Worm (Caenorhabditis elegans) whole organism, L4 larva: ENCODE data around the gene pro-1.

Experiments
- D1046.2 ChIP-seq: fragments of 200-800 bp; sonication (Bioruptor generic); IDR thresholded peaks from 2 replicates; pipeline ENCODE4 v1.3.6; 2022; ENCODE audit warnings: missing genetic modification characterization, missing compliant biosample characterization
- F10B5.3 ChIP-seq: sonication (generic microtip); optimal IDR thresholded peaks from 2 replicates; lab custom pipeline; 2016; ENCODE audit warnings: mild to moderate bottlenecking, missing genetic modification characterization, missing compliant biosample characterization
- F37D6.2 ChIP-seq: sonication (generic microtip); optimal IDR thresholded peaks from 2 replicates; lab custom pipeline; 2016; ENCODE audit warnings: mild to moderate bottlenecking, missing genetic modification characterization, missing compliant biosample characterization
- F44E2.7 ChIP-seq: fragments of 200-800 bp; sonication (Bioruptor generic); IDR thresholded peaks from 2 replicates; pipeline ENCODE4 v2.1.2; 2022; ENCODE audit warnings: missing genetic modification characterization, missing compliant biosample characterization
- F49E8.2 ChIP-seq: sonication (generic microtip); optimal IDR thresholded peaks from 2 replicates; lab custom pipeline; 2016; ENCODE audit warnings: missing compliant biosample characterization, mild to moderate bottlenecking, missing genetic modification characterization, borderline replicate concordance
- T26A8.4 ChIP-seq: fragments of 200-800 bp; sonication (Bioruptor generic); IDR thresholded peaks from 2 replicates; pipeline ENCODE4 v1.3.6; 2022; ENCODE audit warnings: missing genetic modification characterization, missing compliant biosample characterization
- Y105C5A.15 ChIP-seq: fragments of 200-800 bp; sonication (Bioruptor generic); IDR thresholded peaks from 2 replicates; pipeline ENCODE4 v1.3.6; 2022; ENCODE audit warnings: missing genetic modification characterization, missing compliant biosample characterization
- Y48G9A.11 ChIP-seq: fragments of 200-800 bp; sonication (Bioruptor generic); IDR thresholded peaks from 2 replicates; pipeline ENCODE4 v1.3.6; 2022; ENCODE audit warnings: missing genetic modification reagents, missing genetic modification characterization, missing compliant biosample characterization
- Y5F2A.4 ChIP-seq: fragments of 200-800 bp; sonication (Bioruptor generic); optimal IDR thresholded peaks from 2 replicates; lab custom pipeline; 2018; ENCODE audit warnings: mild to moderate bottlenecking, missing genetic modification characterization, missing compliant biosample characterization
- ZK337.2 ChIP-seq: fragments of 200-800 bp; sonication (Bioruptor generic); IDR thresholded peaks from 2 replicates; pipeline ENCODE4 v1.3.6; 2022; ENCODE audit warnings: missing genetic modification reagents, missing genetic modification characterization, missing compliant biosample characterization
- aha-1 ChIP-seq: fragments of 150-350 bp; peaks from one replicate; lab custom pipeline; 2014; ENCODE audit warnings: missing biosample characterization, missing genetic modification characterization
- aly-2 ChIP-seq: sonication (generic microtip); optimal IDR thresholded peaks from 2 replicates; lab custom pipeline; 2018; ENCODE audit warnings: missing biosample characterization, missing genetic modification characterization
- ama-1 ChIP-seq: fragments of 150-350 bp; optimal IDR thresholded peaks from 2 replicates; lab custom pipeline; 2014; ENCODE audit warnings: inconsistent platforms, mixed read lengths
- ceh-20 ChIP-seq: fragments of 200-800 bp; sonication (Bioruptor generic); IDR thresholded peaks from 2 replicates; pipeline ENCODE4 v1.3.6; 2022; ENCODE audit warnings: missing genetic modification reagents, missing genetic modification characterization, missing compliant biosample characterization
- cey-2 ChIP-seq: sonication (generic microtip); optimal IDR thresholded peaks from 3 replicates; lab custom pipeline; 2017; ENCODE audit warnings: missing genetic modification characterization, mild to moderate bottlenecking, missing compliant biosample characterization, antibody characterized with exemption, borderline replicate concordance; ENCODE audit not compliant: insufficient read depth
- ctbp-1 ChIP-seq: fragments of 200-800 bp; sonication (Bioruptor generic); IDR thresholded peaks from 2 replicates; pipeline ENCODE4 v1.3.6; 2022; ENCODE audit warnings: missing genetic modification reagents, missing genetic modification characterization, missing compliant biosample characterization
- daf-16 ChIP-seq, 3 experiments: sonication (generic microtip); optimal IDR thresholded peaks; 2 replicates each; lab custom pipeline; 2016 to 2017; ENCODE audit warnings: missing genetic modification characterization in 3 of 3, missing genetic modification reagents in 3 of 3, mild to moderate bottlenecking in 2 of 3, missing compliant biosample characterization in 2 of 3, missing biosample characterization in 1 of 3, moderate library complexity in 1 of 3
- daf-8 ChIP-seq: fragments of 200-800 bp; sonication (Bioruptor generic); IDR thresholded peaks from 2 replicates; pipeline ENCODE4 v1.3.6; 2022; ENCODE audit warnings: missing genetic modification characterization, missing compliant biosample characterization
- dmd-8 ChIP-seq: fragments of 200-800 bp; sonication (Bioruptor generic); IDR thresholded peaks from 2 replicates; pipeline ENCODE4 v1.3.6; 2022; ENCODE audit warnings: missing genetic modification characterization, missing compliant biosample characterization
- dmd-9 ChIP-seq: fragments of 200-800 bp; sonication (Bioruptor generic); IDR thresholded peaks from 2 replicates; pipeline ENCODE4 v1.3.6; 2022; ENCODE audit warnings: missing genetic modification reagents, missing genetic modification characterization, missing compliant biosample characterization
- dpl-1 ChIP-seq: fragments of 150-350 bp; optimal IDR thresholded peaks from 2 replicates; lab custom pipeline; 2014; ENCODE audit warnings: missing biosample characterization, missing genetic modification reagents, missing genetic modification characterization
- egl-27 ChIP-seq: sonication (generic microtip); optimal IDR thresholded peaks from 3 replicates; lab custom pipeline; 2017; ENCODE audit warnings: missing biosample characterization, missing genetic modification reagents, missing genetic modification characterization
- egl-43 ChIP-seq: fragments of 200-800 bp; sonication (Bioruptor generic); IDR thresholded peaks from 2 replicates; pipeline ENCODE4 v1.3.6; 2022; ENCODE audit warnings: missing genetic modification reagents, missing genetic modification characterization, missing compliant biosample characterization
- fkh-10 ChIP-seq: fragments of 150-350 bp; optimal IDR thresholded peaks from 2 replicates; lab custom pipeline; 2014; ENCODE audit warnings: missing biosample characterization, missing genetic modification reagents, missing genetic modification characterization
- fos-1 ChIP-seq: fragments of 150-350 bp; optimal IDR thresholded peaks from 2 replicates; lab custom pipeline; 2014; ENCODE audit warnings: missing biosample characterization, missing genetic modification characterization
- hif-1 ChIP-seq, 2 experiments: sonication (generic microtip); optimal IDR thresholded peaks; 2 replicates each; lab custom pipeline; 2016 to 2017; ENCODE audit warnings: missing compliant biosample characterization in 2 of 2, missing genetic modification characterization in 2 of 2, missing genetic modification reagents in 2 of 2, missing genotype in 2 of 2, mild to moderate bottlenecking in 1 of 2
- hlh-11 ChIP-seq: fragments of 200-800 bp; sonication (Bioruptor generic); optimal IDR thresholded peaks from 2 replicates; lab custom pipeline; 2018; ENCODE audit warnings: mild to moderate bottlenecking, missing genetic modification characterization, missing compliant biosample characterization
- hlh-30 ChIP-seq: sonication (generic microtip); optimal IDR thresholded peaks from 2 replicates; lab custom pipeline; 2017; ENCODE audit warnings: antibody characterized with exemption, mild to moderate bottlenecking, missing genetic modification characterization, missing compliant biosample characterization; ENCODE audit not compliant: insufficient read depth
- lin-1 ChIP-seq: fragments of 200-800 bp; sonication (Bioruptor generic); IDR thresholded peaks from 2 replicates; pipeline ENCODE4 v1.3.6; 2022; ENCODE audit warnings: missing genetic modification reagents, missing genetic modification characterization, missing compliant biosample characterization
- lin-13 ChIP-seq: fragments of 150-350 bp; optimal IDR thresholded peaks from 2 replicates; lab custom pipeline; 2014; ENCODE audit warnings: missing biosample characterization, missing genetic modification reagents, missing genetic modification characterization
- lin-29 ChIP-seq: fragments of 200-800 bp; sonication (Bioruptor generic); IDR thresholded peaks from 2 replicates; pipeline ENCODE4 v1.3.6; 2022; ENCODE audit warnings: missing genetic modification reagents, missing genetic modification characterization, missing compliant biosample characterization
- lir-3 ChIP-seq: sonication (generic microtip); optimal IDR thresholded peaks from 2 replicates; lab custom pipeline; 2016; ENCODE audit warnings: mild to moderate bottlenecking, missing genetic modification characterization, missing compliant biosample characterization
- lsy-2 ChIP-seq, 2 experiments: fragments of 150-350 bp in 1 of 2; sonication (generic microtip) in 1 of 2; optimal IDR thresholded peaks; 2 replicates each; lab custom pipeline; 2014 to 2017; ENCODE audit warnings: missing biosample characterization in 2 of 2, missing genetic modification characterization in 2 of 2
- madf-9 ChIP-seq: fragments of 200-800 bp; sonication (Bioruptor generic); conservative IDR thresholded peaks from 2 replicates; pipeline ENCODE4 v1.3.6; 2022; ENCODE audit warnings: missing genetic modification reagents, missing genetic modification characterization, missing compliant biosample characterization
- mes-2 ChIP-seq: sonication (generic microtip); optimal IDR thresholded peaks from 2 replicates; lab custom pipeline; 2016; ENCODE audit warnings: missing genotype, mild to moderate bottlenecking, missing genetic modification characterization, missing compliant biosample characterization; ENCODE audit not compliant: poor library complexity, severe bottlenecking
- mxl-3 ChIP-seq: fragments of 200-800 bp; sonication (Bioruptor generic); optimal IDR thresholded peaks from 2 replicates; lab custom pipeline; 2018; ENCODE audit warnings: mild to moderate bottlenecking, missing genetic modification characterization, missing compliant biosample characterization
- nhr-11 ChIP-seq: fragments of 150-350 bp; optimal IDR thresholded peaks from 2 replicates; lab custom pipeline; 2014; ENCODE audit warnings: missing biosample characterization, missing genetic modification characterization
- nhr-237 ChIP-seq: sonication (generic microtip); optimal IDR thresholded peaks from 2 replicates; lab custom pipeline; 2017; ENCODE audit warnings: missing biosample characterization, missing genetic modification characterization
- nhr-28 ChIP-seq: fragments of 150-350 bp; optimal IDR thresholded peaks from 2 replicates; lab custom pipeline; 2014; ENCODE audit warnings: missing biosample characterization, missing genetic modification characterization
- nhr-41 ChIP-seq: fragments of 200-800 bp; sonication (Bioruptor generic); IDR thresholded peaks from 2 replicates; pipeline ENCODE4 v1.3.6; 2022; ENCODE audit warnings: missing genetic modification reagents, missing genetic modification characterization, missing compliant biosample characterization
- nhr-42 ChIP-seq: fragments of 200-800 bp; sonication (Bioruptor generic); IDR thresholded peaks from 2 replicates; pipeline ENCODE4 v1.3.6; 2022; ENCODE audit warnings: missing genetic modification characterization, missing compliant biosample characterization
- nhr-48 ChIP-seq: sonication (generic microtip); optimal IDR thresholded peaks from 2 replicates; lab custom pipeline; 2016; ENCODE audit warnings: mild to moderate bottlenecking, missing genetic modification characterization, missing compliant biosample characterization
- nhr-6 ChIP-seq: fragments of 150-350 bp; optimal IDR thresholded peaks from 2 replicates; lab custom pipeline; 2014; ENCODE audit warnings: missing biosample characterization, missing genetic modification characterization
- nhr-77 ChIP-seq: fragments of 150-350 bp; optimal IDR thresholded peaks from 2 replicates; lab custom pipeline; 2014; ENCODE audit warnings: missing biosample characterization, missing genetic modification characterization
- pqm-1 ChIP-seq: sonication (generic microtip); optimal IDR thresholded peaks from 2 replicates; lab custom pipeline; 2017; ENCODE audit warnings: missing biosample characterization, missing genetic modification characterization
- sdz-12 ChIP-seq: fragments of 200-800 bp; sonication (Bioruptor generic); optimal IDR thresholded peaks from 2 replicates; lab custom pipeline; 2018; ENCODE audit warnings: mild to moderate bottlenecking, missing genetic modification characterization, missing compliant biosample characterization
- skn-1 ChIP-seq: fragments of 150-350 bp; optimal IDR thresholded peaks from 2 replicates; lab custom pipeline; 2014; ENCODE audit warnings: missing biosample characterization, missing genetic modification characterization
- spr-3 ChIP-seq: fragments of 200-800 bp; sonication (Bioruptor generic); optimal IDR thresholded peaks from 2 replicates; lab custom pipeline; 2018; ENCODE audit warnings: mild to moderate bottlenecking, missing genetic modification characterization, missing compliant biosample characterization
- tag-97 ChIP-seq: fragments of 200-800 bp; sonication (Bioruptor generic); IDR thresholded peaks from 2 replicates; pipeline ENCODE4 v1.3.6; 2022; ENCODE audit warnings: missing genetic modification characterization, missing compliant biosample characterization
- unc-130 ChIP-seq: sonication (generic microtip); optimal IDR thresholded peaks from 2 replicates; lab custom pipeline; 2016; ENCODE audit warnings: missing genetic modification reagents, missing genetic modification characterization, missing compliant biosample characterization
- vab-7 ChIP-seq: fragments of 200-800 bp; sonication (Bioruptor generic); IDR thresholded peaks from 2 replicates; pipeline ENCODE4 v1.3.6; 2022; ENCODE audit warnings: missing genetic modification reagents, missing genetic modification characterization, missing compliant biosample characterization
- zag-1 ChIP-seq: fragments of 150-350 bp; optimal IDR thresholded peaks from 2 replicates; lab custom pipeline; 2014; ENCODE audit warnings: missing biosample characterization, missing genetic modification characterization

Gene pro-1

ce11 chrII:10501578-10501977, 40.2 kb downstream of the pro-1 start (continued):
- TF ChIP-seq unc-130 (GFP tag; lab: Kevin White, UChicago) (no peak), madf-9 (no peak), egl-43 (GFP tag; lab: Robert Waterston, UW) (no peak), lin-29 (no peak), spr-3 (GFP tag; lab: Kevin White, UChicago) (no peak), nhr-28 (tag; lab: Kevin White, UChicago) (peak; percentile 64), fos-1 (no peak), dmd-8 (0 out of 2 replicates have a peak, but pooled peaks have one; percentile 37), nhr-6 (no peak), nhr-237 (tag; lab: Kevin White, UChicago) (no peak), zag-1 (tag; lab: Kevin White, UChicago) (no peak), ceh-20 (GFP tag; lab: Robert Waterston, UW) (no peak), egl-27 (tag; lab: Kevin White, UChicago) (no peak), mxl-3 (GFP tag; lab: Kevin White, UChicago) (peak; percentile 91), ZK337.2 (no peak), lsy-2 (tag; optimal IDR thresholded peaks at IDR 0.05; lab: Kevin White, UChicago) (peak; percentile 44 to 52), Y105C5A.15 (GFP tag; lab: Robert Waterston, UW) (no peak), nhr-41 (GFP tag; lab: Robert Waterston, UW) (no peak), D1046.2 (GFP tag; lab: Robert Waterston, UW) (no peak), Y48G9A.11 (GFP tag; lab: Robert Waterston, UW) (no peak), aly-2 (tag; lab: Kevin White, UChicago) (no peak), ama-1 (lab: Kevin White, UChicago) (no peak), nhr-48 (tag; lab: Kevin White, UChicago) (peak; percentile 29), Y5F2A.4 (no peak), lir-3 (tag; lab: Kevin White, UChicago) (no peak), sdz-12 (GFP tag; lab: Kevin White, UChicago) (no peak), hlh-30 (tag; lab: Kevin White, UChicago) (peak; percentile 87), daf-8 (GFP tag; lab: Robert Waterston, UW) (no peak), pqm-1 (tag; lab: Kevin White, UChicago) (no peak), fkh-10 (GFP tag; lab: Kevin White, UChicago) (peak; percentile 0), F10B5.3 (no peak), lin-13 (GFP tag; lab: Kevin White, UChicago) (no peak), F49E8.2 (tag; lab: Kevin White, UChicago) (no peak), hif-1 (tag; optimal IDR thresholded peaks at IDR 0.05; lab: Kevin White, UChicago) (peak in 1 of 2 experiments; percentile 38), dmd-9 (GFP tag; lab: Robert Waterston, UW) (no peak), nhr-42 (GFP tag; lab: Robert Waterston, UW) (0 out of 2 replicates have a peak, but pooled peaks have one; percentile 5), aha-1 (peak; percentile 92), mes-2 (tag; lab: Kevin White, UChicago) (peak; percentile 54), vab-7 (GFP tag; lab: Robert Waterston, UW) (no peak), skn-1 (tag; lab: Kevin White, UChicago) (no peak), hlh-11 (tag; lab: Kevin White, UChicago) (peak; percentile 76), lin-1 (GFP tag; lab: Robert Waterston, UW) (no peak), ctbp-1 (GFP tag; lab: Robert Waterston, UW) (no peak), T26A8.4 (GFP tag; lab: Robert Waterston, UW) (no peak; the same call in 1 of the 2 replicates), nhr-77 (tag; lab: Kevin White, UChicago) (peak; percentile 25), nhr-11 (tag; lab: Kevin White, UChicago) (peak; percentile 79), F44E2.7 (GFP tag; lab: Robert Waterston, UW) (no peak), daf-16 (GFP tag; optimal IDR thresholded peaks at IDR 0.05; lab: Kevin White, UChicago) (no peak), daf-16 (tag; optimal IDR thresholded peaks at IDR 0.05; lab: Kevin White, UChicago) (peak; percentile 10), tag-97 (GFP tag; lab: Robert Waterston, UW) (no peak), F37D6.2 (tag; lab: Kevin White, UChicago) (no peak), cey-2 (tag; lab: Kevin White, UChicago) (no peak), dpl-1 (GFP tag; lab: Kevin White, UChicago) (no peak)
